Worm (Caenorhabditis elegans) whole organism, L4/young adult: ENCODE results near the gene C07A12.7.

ENCODE experiments used
- W03F9.2 ChIP-seq: fragments of 150-350 bp; optimal IDR thresholded peaks from 2 replicates; lab custom pipeline; 2014; ENCODE audit warnings: missing biosample characterization, missing genetic modification characterization
- him-1 ChIP-seq: sonication (generic microtip); optimal IDR thresholded peaks from 2 replicates; lab custom pipeline; 2016; ENCODE audit warnings: missing genotype, missing genetic modification reagents, missing genetic modification characterization, missing compliant biosample characterization

DNA sequence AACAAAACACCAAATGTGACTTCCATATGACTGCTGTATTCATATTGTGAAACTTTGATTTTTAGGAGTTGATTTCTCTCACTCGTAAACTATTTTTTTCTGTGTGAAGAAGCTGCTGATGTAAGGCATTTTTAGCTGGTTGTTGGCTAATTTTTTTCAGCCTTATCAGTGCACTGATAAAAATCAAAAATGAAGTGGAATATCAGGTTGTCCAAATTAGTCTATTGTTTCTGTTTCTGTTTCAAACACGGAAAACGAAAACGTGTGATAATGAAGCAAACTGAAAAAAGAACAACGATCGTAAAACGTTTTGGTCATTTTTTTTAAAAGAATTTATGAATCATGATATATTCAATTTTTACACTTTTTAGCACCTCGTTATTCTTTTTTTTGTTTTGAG, 41.1 kb downstream of the C07A12.7 start:
- TF ChIP-seq W03F9.2 (no peak), him-1 (tag; lab: Kevin White, UChicago) (no peak)
